Fruit fly (Drosophila melanogaster): ENCODE results near the gene CG10516.

dm6 chr3L:16018251-16018583 is 50.2 kb downstream of the CG10516 start:
- TF ChIP-seq OdsH (GFP tag; optimal IDR thresholded peaks at IDR 0.05) (no peak), woc (GFP tag; optimal IDR thresholded peaks at IDR 0.05) (no peak), pan (optimal IDR thresholded peaks at IDR 0.05) (no peak), Jra (GFP tag; optimal IDR thresholded peaks at IDR 0.05) (no peak), psq (GFP tag; optimal IDR thresholded peaks at IDR 0.05) (no peak), sv (GFP tag; optimal IDR thresholded peaks at IDR 0.05) (no peak), brk (GFP tag; optimal IDR thresholded peaks at IDR 0.05) (no peak), Dif (GFP tag; optimal IDR thresholded peaks at IDR 0.05; ENCODE audit: partially characterized antibody) (no peak)
